Fruit fly (Drosophila melanogaster): ENCODE data around the gene CG3808.

CG3808 gene

DNA sequence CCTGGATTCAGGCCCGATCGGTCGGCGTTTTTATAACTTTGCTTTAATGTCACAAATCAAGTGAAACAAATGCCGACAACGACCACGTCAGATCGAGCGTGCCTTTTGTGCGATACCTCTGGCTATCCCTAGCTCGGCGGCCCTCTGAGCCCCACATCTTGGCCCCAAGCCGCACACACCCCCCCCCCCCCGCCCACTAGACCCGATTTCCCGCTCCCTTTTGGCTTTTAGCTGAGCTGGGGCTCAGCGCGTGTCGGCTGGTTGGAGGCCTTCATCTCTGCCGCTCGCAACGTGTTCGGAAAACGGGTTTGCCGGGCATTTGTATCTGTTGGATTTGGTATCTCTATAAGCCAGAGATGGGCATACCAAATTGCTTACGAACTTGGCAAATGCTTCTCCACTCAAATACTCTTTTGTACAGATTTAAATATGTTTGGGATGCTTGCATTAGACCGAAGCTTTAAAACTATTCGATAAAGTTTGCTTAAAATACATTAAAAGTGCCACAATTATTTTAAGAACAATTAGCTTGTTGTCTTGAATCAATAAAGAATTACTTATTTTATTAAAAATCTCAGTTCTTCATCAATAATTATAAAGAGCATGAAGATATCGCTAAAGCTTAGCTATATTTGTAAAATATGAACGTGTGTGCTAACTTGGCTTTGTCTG, 15.9 kb upstream of the CG3808 start (continued):
- TF ChIP-seq danr (GFP tag; IDR thresholded peaks at IDR 0.05) (no peak), so (GFP tag; IDR thresholded peaks at IDR 0.05) (no peak), CTCF (GFP tag; optimal IDR thresholded peaks at IDR 0.05) (no peak), Dad (GFP tag; optimal IDR thresholded peaks at IDR 0.05) (no peak), Lpt (GFP tag; optimal IDR thresholded peaks at IDR 0.05) (no peak), CG31441 (GFP tag; IDR thresholded peaks at IDR 0.05) (peak; percentile 27; the same call in 1 of the 2 replicates), Poxn (GFP tag; IDR thresholded peaks at IDR 0.05) (no peak), TFAM (GFP tag; optimal IDR thresholded peaks at IDR 0.05) (no peak), BEAF-32 (GFP tag; optimal IDR thresholded peaks at IDR 0.05) (no peak), CG1603 (tag; optimal IDR thresholded peaks at IDR 0.05) (no peak), CG7786 (GFP tag; optimal IDR thresholded peaks at IDR 0.05) (peak; percentile 12), NC2β (GFP tag; optimal IDR thresholded peaks at IDR 0.05) (no peak), lilli (GFP tag; optimal IDR thresholded peaks at IDR 0.05) (peak; percentile 51), CG12744 (GFP tag; optimal IDR thresholded peaks at IDR 0.05) (no peak), insv (GFP tag; optimal IDR thresholded peaks at IDR 0.05) (no peak), CG2889 (GFP tag; IDR thresholded peaks at IDR 0.05) (0 out of 3 replicates have a peak, but pooled peaks have one; percentile 8), CG4617 (GFP tag; optimal IDR thresholded peaks at IDR 0.05; ENCODE audit: borderline replicate concordance) (no peak), pho (GFP tag; optimal IDR thresholded peaks at IDR 0.05) (no peak), B-H1 (GFP tag; IDR thresholded peaks at IDR 0.05) (no peak), HLH3B (GFP tag; IDR thresholded peaks at IDR 0.05) (no peak), Ada2b (GFP tag; IDR thresholded peaks at IDR 0.05) (no peak), CG31224 (GFP tag; IDR thresholded peaks at IDR 0.05) (no peak), cad (GFP tag; optimal IDR thresholded peaks at IDR 0.05) (no peak), Dip3 (GFP tag; optimal IDR thresholded peaks at IDR 0.05) (no peak), zf30C (GFP tag; optimal IDR thresholded peaks at IDR 0.05) (no peak), wor (GFP tag; IDR thresholded peaks at IDR 0.05) (no peak), kah (GFP tag; optimal IDR thresholded peaks at IDR 0.05) (no peak), NFAT (GFP tag; IDR thresholded peaks at IDR 0.05) (no peak), CG8765 (GFP tag; IDR thresholded peaks at IDR 0.05) (no peak), Mes4 (GFP tag; optimal IDR thresholded peaks at IDR 0.05) (no peak), CG12236 (GFP tag; optimal IDR thresholded peaks at IDR 0.05) (no peak), gce (GFP tag; IDR thresholded peaks at IDR 0.05) (no peak; the same call in 2 of the 3 replicates), sim (GFP tag; IDR thresholded peaks at IDR 0.05) (no peak), CG9876 (GFP tag; optimal IDR thresholded peaks at IDR 0.05) (no peak), Hand (GFP tag; optimal IDR thresholded peaks at IDR 0.05) (no peak), lab (GFP tag; optimal IDR thresholded peaks at IDR 0.05) (no peak), croc (GFP tag; conservative IDR thresholded peaks at IDR 0.05) (no peak), dmrt11E (tag; optimal IDR thresholded peaks at IDR 0.05) (no peak), CG17186 (GFP tag; optimal IDR thresholded peaks at IDR 0.05) (no peak), CG2875 (GFP tag; optimal IDR thresholded peaks at IDR 0.05) (no peak), CG3838 (GFP tag; optimal IDR thresholded peaks at IDR 0.05) (no peak), CG11085 (GFP tag; IDR thresholded peaks at IDR 0.05) (no peak), unc-4 (GFP tag; IDR thresholded peaks at IDR 0.05; ENCODE audit: partially characterized antibody) (no peak), CG7372 (GFP tag; IDR thresholded peaks at IDR 0.05) (peak; percentile 28; the same call in 1 of the 2 replicates), CG7271 (tag; optimal IDR thresholded peaks at IDR 0.05) (no peak), CG5953 (GFP tag; IDR thresholded peaks at IDR 0.05) (no peak), mam (GFP tag; optimal IDR thresholded peaks at IDR 0.05) (peak; percentile 1), CG11723 (GFP tag; optimal IDR thresholded peaks at IDR 0.05) (no peak), Asciz (GFP tag; optimal IDR thresholded peaks at IDR 0.05) (peak; percentile 26), D19B (GFP tag; optimal IDR thresholded peaks at IDR 0.05) (peak; percentile 28), pros (GFP tag; optimal IDR thresholded peaks at IDR 0.05) (peak; percentile 12), z (GFP tag; IDR thresholded peaks at IDR 0.05) (no peak)
